Worm (Caenorhabditis elegans): ENCODE data around the gene F28C6.10.
A peak's percentile ranks its signal among the peaks of the same experiment; 100 is the strongest.

F28C6.10 gene

ce11 chrII:8603567-8604359, 4.0 kb upstream of the F28C6.10 start, which contains the start of gene suf-1:
TSS of gene suf-1 (plus strand) at chrII:8603846.
- TF ChIP-seq Y48G9A.11 (GFP tag; IDR thresholded peaks at IDR 0.05) (peak; percentile 64; the same call in 1 of the 2 replicates), daf-12 (tag; optimal IDR thresholded peaks at IDR 0.05) (no peak), mdt-29 (GFP tag; IDR thresholded peaks at IDR 0.05) (0 out of 2 replicates have a peak, but pooled peaks have one; percentile 52), mdl-1 (tag; optimal IDR thresholded peaks at IDR 0.05) (no peak), lin-13 (GFP tag; optimal IDR thresholded peaks at IDR 0.05) (peak; percentile 68), attf-4 (tag; optimal IDR thresholded peaks at IDR 0.05) (peak; percentile 72), lin-38 (GFP tag; IDR thresholded peaks at IDR 0.05) (peak; percentile 80), ceh-32 (tag; optimal IDR thresholded peaks at IDR 0.05; ENCODE audit: poor library complexity) (no peak), R02D3.7 (tag; optimal IDR thresholded peaks at IDR 0.05) (no peak), nhr-41 (GFP tag; IDR thresholded peaks at IDR 0.05) (no peak), mxl-2 (GFP tag; conservative IDR thresholded peaks at IDR 0.05) (no peak), unc-62 (GFP tag; optimal IDR thresholded peaks at IDR 0.05 in 1 of 2) (peak in 1 of 2 experiments; percentile 60), unc-62 (tag; optimal IDR thresholded peaks at IDR 0.05) (no peak), lir-3 (tag; optimal IDR thresholded peaks at IDR 0.05) (no peak), madf-5 (GFP tag; IDR thresholded peaks at IDR 0.05) (0 out of 4 replicates have a peak, but pooled peaks of 1 of the 2 experiments have one; percentile 3), lin-1 (GFP tag; IDR thresholded peaks at IDR 0.05) (peak; percentile 22; the same call in 1 of the 2 replicates), pha-4 (GFP tag; IDR thresholded peaks at IDR 0.05) (peak; percentile 46; the same call in 1 of the 2 replicates), pha-4 (tag; optimal IDR thresholded peaks at IDR 0.05) (no peak), gei-8 (GFP tag; optimal IDR thresholded peaks at IDR 0.05) (no peak), F49E8.2 (tag; optimal IDR thresholded peaks at IDR 0.05; ENCODE audit: borderline replicate concordance) (peak; percentile 92), pqm-1 (tag; optimal IDR thresholded peaks at IDR 0.05) (no peak), aha-1 (tag) (peak; percentile 80), arid-1 (GFP tag; conservative IDR thresholded peaks at IDR 0.05) (peak; percentile 54; the same call in 1 of the 2 replicates), T20F7.1 (GFP tag; optimal IDR thresholded peaks at IDR 0.05) (no peak), F10B5.3 (tag; optimal IDR thresholded peaks at IDR 0.05) (no peak), nhr-25 (tag; optimal IDR thresholded peaks at IDR 0.05; ENCODE audit: borderline replicate concordance, insufficient read depth) (peak; percentile 57), vab-7 (GFP tag; IDR thresholded peaks at IDR 0.05) (0 out of 2 replicates have a peak, but pooled peaks have one; percentile 13), Y75B8A.6 (GFP tag; IDR thresholded peaks at IDR 0.05) (0 out of 2 replicates have a peak, but pooled peaks have one; percentile 23), unc-130 (GFP tag; optimal IDR thresholded peaks at IDR 0.05) (peak; percentile 57), lim-7 (GFP tag; IDR thresholded peaks at IDR 0.05) (no peak), snpc-1.2 (GFP tag; IDR thresholded peaks at IDR 0.05) (peak; percentile 72), spr-3 (GFP tag; optimal IDR thresholded peaks at IDR 0.05) (peak; percentile 46), ces-1 (GFP tag; optimal IDR thresholded peaks at IDR 0.05) (no peak), ztf-7 (tag; optimal IDR thresholded peaks at IDR 0.05) (no peak), ceh-28 (tag; optimal IDR thresholded peaks at IDR 0.05) (no peak), ctbp-1 (GFP tag; IDR thresholded peaks at IDR 0.05) (peak; percentile 36; the same call in 1 of the 2 replicates), mes-2 (tag; optimal IDR thresholded peaks at IDR 0.05; ENCODE audit: poor library complexity, severe bottlenecking) (peak; percentile 69), dpl-1 (GFP tag; optimal IDR thresholded peaks at IDR 0.05) (peak; percentile 30), T26A8.4 (GFP tag; IDR thresholded peaks at IDR 0.05) (peak; percentile 50), Y105C5A.15 (GFP tag; IDR thresholded peaks at IDR 0.05) (0 out of 2 replicates have a peak, but pooled peaks have one; percentile 24), tra-1 (GFP tag; IDR thresholded peaks at IDR 0.05) (0 out of 2 replicates have a peak, but pooled peaks have one; percentile 47), Y5F2A.4 (GFP tag; optimal IDR thresholded peaks at IDR 0.05) (peak; percentile 21), dmd-8 (GFP tag; IDR thresholded peaks at IDR 0.05) (peak; percentile 56; the same call in 1 of the 2 replicates), daf-19 (GFP tag; conservative IDR thresholded peaks at IDR 0.05) (0 out of 2 replicates have a peak, but pooled peaks have one; percentile 49), ama-1 (optimal IDR thresholded peaks at IDR 0.05) (peak; percentile 36)
